Fruit fly (Drosophila melanogaster) ovary, adult (tissue): ENCODE measurements around the gene Arl5.

ENCODE experiments used
- CG17801 ChIP-seq: fragments of 200-800 bp; optimal IDR thresholded peaks from 2 replicates; lab custom pipeline; 2019; ENCODE audit warnings: missing biosample characterization, mild to moderate bottlenecking, missing genetic modification characterization, moderate library complexity; ENCODE audit not compliant: partially characterized antibody

Gene Arl5

DNA sequence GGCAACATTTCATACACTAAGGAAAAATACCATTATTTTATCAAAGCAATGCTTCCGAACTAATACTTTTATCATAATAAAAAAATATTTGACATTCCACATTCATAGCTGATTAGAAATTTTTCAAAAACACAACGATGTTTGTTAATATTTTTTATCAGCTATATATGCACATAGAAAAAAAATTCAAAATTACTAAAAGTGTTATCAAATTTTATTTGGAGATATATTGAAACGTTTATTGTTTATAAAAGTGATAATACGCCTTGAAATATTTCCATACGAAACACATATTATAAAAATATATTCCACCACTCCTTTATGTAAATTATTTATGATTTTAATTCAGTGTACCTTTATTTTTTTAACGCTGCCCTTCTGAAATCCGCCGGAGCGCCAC lies 13.9 kb downstream of the Arl5 start:
- TF ChIP-seq CG17801: no peak

DNA sequence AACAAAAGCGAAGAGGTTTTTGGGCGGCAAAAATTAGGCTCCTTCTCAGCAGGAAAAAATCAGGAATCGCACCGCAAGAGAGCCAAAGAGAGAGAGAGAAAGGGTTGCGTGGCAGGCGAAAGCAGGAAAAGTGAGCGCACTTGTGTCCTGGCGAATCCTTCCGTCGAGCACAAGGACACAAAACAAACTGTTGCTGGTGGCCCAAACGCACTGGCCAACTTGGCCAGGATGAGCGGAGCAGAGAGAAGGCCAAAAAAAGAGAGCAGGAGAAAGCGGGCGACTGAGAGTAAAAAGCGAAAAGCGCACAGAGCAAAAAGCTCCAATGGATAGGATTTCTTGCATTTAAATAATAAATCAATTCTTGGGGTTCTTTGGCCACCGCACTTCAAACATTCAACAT lies 14.3 kb downstream of the Arl5 start:
- TF ChIP-seq CG17801: no peak

DNA sequence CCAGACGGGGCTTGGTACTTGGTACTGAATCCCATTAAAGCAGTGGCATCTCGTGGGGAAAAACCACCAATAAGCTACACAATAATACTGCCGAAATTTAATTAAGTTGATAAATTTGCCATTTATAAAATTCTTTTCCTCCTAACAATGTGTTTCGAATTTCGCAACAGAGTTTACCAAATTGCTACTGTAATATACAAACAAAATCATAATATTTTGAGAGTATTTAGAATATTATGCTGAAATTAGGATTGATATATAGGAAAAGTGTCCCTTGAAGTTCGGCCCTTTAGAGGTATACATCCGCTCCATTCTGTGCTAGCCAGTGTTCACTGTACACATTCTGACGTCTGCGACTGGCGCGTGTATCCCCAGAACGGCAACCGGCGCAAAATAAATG lies 15.0 kb downstream of the Arl5 start:
- no peak for TF ChIP-seq CG17801
